Fruit fly (Drosophila melanogaster) whole organism, larva: ENCODE results near the gene Orp8.

Source experiments
- noc ChIP-seq: fragments of 200-800 bp; sonication (Bioruptor generic); optimal IDR thresholded peaks from 3 replicates; lab custom pipeline; 2019; ENCODE audit warnings: missing biosample characterization, mild to moderate bottlenecking, missing genetic modification characterization, moderate library complexity

The Orp8 gene

DNA sequence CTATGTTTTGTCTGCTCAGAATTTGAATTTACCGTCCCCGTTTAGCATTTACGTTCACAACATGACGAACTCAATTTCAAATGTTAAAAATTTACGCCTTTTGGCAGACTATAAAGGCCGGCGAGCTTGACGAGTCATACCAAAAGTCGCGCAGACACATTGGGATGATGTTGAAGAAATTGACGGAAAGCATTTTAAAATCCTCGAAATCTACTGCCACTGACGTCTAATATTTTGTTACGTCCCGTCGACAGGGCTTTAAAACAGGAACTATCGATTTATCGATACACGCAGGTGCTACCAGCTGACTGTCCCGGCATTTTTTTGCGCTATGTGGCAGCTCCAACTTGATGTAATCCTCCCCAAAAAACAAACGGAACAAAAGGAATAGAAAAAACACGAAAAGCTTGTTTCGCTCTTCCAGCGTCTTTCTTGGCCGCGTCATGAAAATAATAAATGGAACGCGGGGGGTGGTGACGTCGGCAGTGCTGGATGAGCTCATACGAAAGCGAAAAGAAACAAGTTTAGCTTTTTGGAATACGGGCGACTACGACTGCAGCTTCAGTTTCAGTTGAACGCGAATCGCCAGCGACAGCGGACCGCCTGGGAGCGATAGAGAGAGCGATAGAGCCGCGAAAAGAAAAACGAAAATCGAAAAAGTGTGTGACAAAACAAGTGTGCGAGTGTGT is at the start of gene Orp8:
Gene Orp8 (plus strand): TSS at position 373 of the 689 bp plus-strand sequence.
- peak; percentile 48 for TF ChIP-seq noc

DNA sequence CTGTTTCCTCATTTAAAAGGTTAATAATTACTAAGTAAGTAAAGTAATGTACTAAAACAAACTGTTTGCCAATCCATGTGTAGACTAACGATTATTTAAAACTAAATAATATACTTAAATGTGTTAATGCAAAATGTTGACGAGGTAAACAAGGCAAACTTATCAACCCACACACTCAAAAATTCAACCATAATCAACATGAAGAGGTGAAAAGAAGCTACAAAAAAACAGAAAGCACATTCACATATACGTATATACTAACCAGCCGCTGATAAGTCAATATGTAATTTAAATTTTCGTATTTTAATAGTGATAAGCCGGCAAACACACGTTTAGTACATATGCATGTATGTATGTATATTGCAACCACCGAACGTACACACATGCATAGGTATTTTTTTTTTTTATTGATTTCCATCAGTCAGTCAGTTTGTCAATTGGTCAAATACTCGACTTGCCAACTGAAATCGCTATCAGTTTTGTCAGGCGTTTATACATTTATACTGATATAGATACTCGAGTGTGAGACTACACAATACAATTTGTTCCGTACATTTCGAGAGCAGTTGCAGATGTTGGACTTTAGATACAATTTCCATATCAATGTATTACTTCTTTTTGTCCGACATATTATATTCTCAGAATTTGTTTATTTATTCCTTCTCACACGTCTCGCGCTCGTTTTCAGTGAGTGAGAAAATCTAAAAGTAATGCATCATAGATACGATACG is 49.5 kb upstream of the Orp8 start:
- TF ChIP-seq noc = peak; percentile 30

DNA sequence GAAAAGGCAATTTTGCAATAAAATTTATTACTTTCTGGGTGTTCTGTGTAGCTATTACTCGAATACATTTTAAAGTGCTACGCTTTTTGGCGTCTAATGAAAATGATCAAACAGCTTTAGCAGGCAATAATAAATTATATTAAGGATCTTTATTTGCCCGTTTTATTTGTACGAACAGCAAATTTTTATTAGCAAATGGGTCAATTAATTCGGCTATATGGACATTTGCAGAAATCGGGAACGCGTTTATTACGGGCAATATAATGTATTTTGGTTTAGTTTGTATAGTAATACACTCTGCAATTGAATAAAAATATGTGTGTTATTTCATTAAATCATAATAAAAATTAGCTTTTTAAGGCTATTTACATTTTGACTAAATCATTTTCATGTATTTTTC is 48.8 kb upstream of the Orp8 start:
- TF ChIP-seq noc = no peak

DNA sequence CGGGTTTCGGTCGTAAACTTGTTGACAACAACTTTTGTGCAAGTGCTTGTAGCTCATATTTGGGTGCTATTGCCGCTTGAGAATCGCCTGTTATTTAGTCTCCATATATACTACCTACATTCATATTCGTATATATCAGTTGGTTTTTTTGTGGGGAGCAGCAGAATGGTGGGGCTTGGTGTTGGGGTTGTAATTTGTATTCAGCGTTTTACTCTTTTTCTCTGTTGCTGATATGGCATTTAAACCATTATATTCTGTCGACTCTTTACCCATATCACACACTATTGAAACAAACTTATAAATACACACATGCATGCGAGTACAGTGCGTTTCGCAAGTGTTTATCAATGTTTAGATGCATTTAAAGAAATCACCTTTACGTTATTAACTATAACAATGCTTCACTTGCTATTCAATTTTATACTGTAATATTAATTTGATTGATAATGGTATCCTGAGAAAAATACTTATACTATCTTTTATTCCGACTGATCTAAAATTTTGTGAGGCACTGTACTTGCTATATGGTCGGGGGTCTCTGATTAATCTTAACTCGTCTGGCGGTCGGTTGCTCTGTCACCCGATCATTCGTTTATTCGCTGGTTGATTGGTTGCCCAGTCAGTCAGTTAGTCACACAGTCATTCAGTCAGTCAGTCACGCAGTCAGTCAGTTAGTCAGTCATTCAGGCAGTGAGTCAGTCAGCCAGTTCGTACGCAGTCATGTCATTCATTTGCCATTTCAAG is 47.7 kb upstream of the Orp8 start:
- peak; percentile 99 for TF ChIP-seq noc

DNA sequence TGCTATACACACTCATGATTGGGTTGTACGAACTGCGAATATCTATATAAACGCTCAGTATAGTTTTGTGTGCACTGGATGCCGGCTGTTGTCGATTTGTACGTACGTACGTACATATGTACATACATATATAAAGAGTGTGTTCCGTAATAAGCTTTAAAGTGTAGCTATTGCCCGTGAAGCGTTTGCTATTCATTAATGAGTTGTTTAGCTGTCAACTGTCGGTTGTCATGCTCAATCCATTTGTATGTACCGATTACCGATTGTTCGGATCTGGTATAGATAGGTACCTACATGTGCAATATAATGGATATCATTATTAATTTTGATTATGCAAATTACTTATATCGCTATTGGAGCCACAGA is 47.2 kb upstream of the Orp8 start:
- TF ChIP-seq noc = no peak

DNA sequence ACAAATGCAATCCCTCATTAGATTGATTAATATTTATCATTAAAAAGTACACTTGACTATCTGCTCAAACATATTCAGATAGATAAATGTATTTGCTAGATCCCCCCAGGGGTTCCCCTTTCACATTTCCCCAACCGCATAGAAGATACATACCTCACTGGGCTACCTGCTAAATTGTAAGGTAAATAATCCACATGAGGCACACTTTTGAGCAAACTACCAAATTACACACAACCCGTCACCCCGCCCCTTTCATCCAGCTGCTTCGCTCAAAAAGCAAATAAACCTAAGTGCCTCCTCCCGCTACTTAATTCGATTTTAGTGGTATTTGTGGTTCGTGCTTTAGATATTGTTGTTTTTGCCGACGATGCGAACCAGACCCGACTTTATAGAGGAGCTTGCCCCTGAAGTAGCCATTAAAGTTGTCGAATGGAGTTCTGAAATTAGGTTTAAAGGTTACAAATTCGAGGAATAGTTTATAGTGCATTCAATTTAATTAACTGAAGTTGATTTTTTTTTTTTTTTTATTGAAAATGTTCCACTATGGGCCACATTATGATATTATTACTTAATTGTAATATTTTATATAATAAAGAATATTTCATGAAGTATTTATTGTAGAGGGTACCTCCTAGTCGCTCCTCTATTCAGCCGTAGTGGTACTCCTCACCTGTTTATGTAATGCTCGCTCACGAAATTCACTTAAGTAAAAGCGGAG is 46.1 kb upstream of the Orp8 start:
- TF ChIP-seq noc = no peak

DNA sequence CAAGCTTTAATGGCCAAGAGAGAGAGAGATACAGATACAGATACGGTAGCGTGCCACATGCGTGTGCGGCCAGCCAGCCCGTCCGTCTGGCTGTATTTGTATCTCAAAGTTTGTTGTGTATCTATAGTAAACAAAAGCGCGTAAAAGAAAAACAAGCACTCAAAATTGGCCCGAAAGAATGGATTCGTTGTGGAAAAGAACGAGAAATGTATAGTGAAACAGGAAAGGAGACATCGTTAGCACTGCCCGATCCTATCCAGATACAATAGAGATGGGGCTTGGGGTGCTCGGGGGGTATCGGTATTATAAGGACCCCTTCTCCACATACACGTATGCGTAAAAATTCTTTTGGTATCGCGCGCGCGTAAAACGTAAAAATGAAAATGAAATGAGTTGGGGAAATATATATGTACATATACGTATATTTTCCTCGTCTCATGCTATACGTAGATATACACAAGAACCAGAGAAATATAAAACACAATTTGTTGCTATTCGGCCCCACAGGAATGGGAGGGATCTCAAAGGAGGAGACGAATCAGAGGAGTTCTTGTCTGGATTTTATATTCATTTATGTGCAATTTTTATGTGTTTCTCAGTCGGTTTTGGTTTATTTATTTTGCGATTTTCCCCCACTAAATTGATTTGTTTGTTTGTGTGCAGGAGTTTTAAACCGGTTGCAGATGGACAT is 45.2 kb upstream of the Orp8 start:
- TF ChIP-seq noc = peak; percentile 20

DNA sequence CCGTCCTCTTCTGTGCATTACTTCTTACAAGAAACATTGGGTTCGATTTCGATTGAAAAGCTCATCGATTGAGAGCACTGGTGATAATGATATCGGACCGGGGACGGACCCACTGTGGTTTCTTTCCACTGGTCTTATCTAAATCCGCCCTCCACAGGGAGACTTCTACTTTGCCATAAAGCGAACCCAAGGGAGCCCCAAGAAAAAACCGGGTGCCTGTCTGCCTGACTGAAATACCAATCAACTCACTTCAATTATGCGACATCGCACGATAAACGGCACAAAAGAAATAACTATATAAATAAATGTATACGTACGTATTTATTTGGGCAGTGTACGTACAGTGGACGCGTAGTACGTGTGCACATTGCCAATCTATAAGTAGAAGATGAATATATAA is 44.4 kb upstream of the Orp8 start:
- no peak for TF ChIP-seq noc

DNA sequence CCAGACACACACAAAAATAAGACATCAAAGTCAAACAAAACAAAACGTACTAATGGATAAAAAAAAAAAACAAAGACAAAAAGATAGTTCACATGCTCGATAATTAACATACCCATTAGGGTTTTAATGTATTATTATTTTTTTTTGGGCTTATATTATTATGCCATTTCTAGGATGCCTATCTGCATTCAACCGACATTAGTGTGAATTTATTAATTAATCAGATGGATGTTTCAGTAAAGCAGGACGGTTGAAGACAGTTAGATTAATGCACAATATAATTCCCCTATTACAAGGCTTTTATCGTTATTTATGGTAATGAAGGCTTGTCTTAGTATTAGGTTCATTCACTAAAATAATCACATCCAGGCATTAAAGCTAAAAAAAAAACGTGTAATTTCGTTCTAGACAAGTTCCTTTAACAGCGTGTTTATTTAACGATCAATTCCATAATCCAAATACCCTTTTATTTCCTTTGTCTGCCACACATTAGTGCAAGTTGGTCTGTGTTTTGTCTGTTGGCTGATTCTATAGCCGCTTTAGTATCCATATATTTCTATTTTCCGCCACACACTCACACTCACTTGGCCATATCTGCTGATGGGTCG is 43.8 kb upstream of the Orp8 start:
- TF ChIP-seq noc = peak; percentile 37

DNA sequence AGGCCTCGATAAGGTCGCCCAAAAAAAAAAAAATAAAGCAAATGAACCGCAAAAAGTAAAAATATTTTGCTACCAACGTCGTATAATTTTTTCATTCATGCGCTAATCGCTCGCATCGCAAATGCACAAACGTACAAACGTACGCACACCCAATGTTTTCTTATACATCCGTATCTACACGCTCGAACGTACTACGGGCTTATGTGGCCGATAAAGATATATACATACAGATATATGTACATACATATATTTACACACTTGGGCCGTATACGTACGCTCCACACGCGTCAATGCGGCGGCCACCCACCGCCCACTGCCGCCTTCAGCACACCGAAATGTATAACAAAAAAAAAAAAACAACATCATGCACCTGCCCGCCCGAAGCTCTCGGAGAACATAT is 43.2 kb upstream of the Orp8 start:
- TF ChIP-seq noc = no peak

DNA sequence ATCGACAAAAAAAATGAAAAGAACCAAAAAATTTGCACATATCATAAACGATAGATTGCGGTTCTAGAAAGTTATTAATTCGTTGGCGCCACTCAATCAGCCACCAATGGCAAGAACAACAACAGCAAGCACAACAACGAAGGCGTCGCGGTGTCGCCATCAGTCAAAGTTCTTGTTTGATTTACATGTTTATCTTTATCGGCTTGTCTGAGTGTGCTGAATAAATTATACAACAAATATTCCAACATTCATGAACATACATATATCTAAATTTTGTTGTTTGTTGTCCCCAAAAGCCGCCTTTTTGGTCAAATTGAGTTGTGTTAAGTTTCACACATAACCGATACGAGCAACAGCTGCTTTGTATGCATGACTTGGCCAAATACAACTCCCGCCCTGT is 35.6 kb upstream of the Orp8 start:
- TF ChIP-seq noc = no peak

DNA sequence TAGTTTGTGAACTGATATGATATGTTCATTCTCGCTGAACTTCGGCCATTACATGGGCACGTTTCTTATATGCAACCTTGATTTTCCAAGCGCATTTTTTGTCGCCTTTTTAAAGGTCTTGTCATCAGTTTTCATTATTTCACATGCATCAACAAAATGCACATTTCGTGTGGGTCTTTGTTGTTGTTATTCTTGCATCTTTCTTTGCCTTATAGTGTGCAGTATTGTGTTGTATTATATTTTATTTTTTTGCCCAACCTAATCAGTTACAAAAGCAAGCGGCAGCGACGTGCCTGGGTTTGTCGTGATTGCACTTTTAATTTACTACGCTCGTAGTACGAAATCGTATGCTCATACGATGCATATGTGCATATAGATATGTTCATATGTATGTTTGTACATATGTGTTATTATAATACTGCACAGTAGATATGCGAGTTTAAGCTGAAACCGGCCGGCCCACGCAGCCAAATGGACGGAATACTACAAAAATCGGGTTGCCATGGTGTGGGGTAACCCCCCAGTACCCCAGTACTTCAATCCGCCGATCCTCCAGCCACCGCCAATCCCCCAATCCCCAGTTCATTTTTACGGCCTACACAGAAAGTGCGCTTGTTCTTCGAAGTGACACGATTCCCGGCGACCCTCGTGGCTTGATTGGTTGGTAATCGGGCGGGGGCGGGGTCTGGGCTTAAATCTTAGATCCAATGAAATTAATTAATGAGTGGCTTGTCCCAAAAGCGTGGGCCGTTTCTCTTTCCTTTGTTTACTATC is 34.4 kb upstream of the Orp8 start:
- TF ChIP-seq noc = no peak

DNA sequence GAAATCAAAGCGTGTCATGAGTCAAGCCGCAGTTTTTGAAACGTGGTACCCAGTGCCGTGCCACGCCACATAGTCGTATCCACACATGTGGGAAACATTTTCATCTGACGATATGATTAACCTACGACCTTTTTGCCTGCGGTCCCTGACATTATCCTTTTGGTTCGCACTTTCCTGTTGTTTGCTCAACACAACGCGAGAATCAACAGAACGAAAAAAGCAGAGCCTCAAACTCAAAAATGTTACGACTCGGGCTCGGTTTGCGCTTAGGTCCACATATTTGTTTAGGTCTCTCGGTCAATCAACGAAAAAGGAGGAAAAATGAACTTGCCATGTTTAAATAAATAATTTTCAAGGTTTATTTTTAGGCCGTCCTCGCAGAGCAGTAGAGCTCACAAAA is 33.1 kb upstream of the Orp8 start:
- TF ChIP-seq noc = no peak

DNA sequence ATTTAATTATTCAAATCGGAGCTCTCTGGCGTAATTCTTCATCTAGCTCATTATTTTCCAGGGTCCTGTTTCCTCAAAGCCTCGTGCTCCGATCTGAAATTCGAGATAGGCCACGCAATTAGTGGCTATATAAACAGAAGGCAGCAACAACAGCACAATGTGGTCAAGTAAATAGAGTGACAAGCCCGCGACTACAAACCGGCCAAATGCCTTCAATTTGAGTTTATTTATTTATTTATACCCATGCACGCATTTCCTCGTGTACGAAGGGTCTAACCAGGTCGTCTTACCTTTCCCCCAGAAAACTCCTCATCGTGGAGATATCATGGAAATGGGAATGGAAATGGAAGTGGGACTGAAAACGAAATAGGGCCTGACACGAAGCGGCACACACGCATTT is 32.4 kb upstream of the Orp8 start:
- no peak for TF ChIP-seq noc

DNA sequence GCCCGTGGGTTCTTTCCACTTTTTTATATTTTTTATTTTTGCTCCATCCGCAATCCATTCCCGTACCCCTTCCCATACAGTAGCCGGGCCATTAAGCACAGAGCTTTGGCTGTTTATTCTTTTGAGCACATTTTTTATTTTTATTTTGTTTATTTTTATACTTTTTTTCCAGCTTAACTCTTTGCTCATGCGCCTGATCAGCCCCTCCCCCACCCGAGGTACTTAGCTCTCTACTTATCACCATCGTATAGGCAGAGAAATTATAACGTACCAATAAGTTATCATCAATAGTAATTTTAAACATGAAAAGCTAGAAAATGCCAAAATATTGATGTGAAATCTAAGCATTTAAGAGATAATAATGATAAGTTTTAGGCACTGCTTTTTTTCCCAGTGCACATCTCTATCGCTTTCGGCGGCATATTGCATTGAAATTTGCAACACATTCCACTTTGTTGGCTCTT is 28.6 kb upstream of the Orp8 start:
- no peak for TF ChIP-seq noc
